Worm (Caenorhabditis elegans) whole organism, midembryonic: ENCODE results near the gene rtfo-1.

Experiments
- T22C8.4 ChIP-seq: fragments of 200-800 bp; sonication (Bioruptor generic); IDR thresholded peaks from 2 replicates; pipeline ENCODE4 v1.3.6; 2022; ENCODE audit warnings: missing genetic modification characterization, missing compliant biosample characterization
- cog-1 ChIP-seq: sonication (generic microtip); optimal IDR thresholded peaks from 2 replicates; lab custom pipeline; 2016; ENCODE audit warnings: missing genetic modification characterization, missing compliant biosample characterization
- flt-1 ChIP-seq: fragments of 200-800 bp; sonication (Bioruptor generic); IDR thresholded peaks from 2 replicates; pipeline ENCODE4 v1.3.6; 2022; ENCODE audit warnings: missing genetic modification characterization, missing compliant biosample characterization
- klf-2 ChIP-seq: fragments of 200-800 bp; sonication (Bioruptor generic); conservative IDR thresholded peaks from 2 replicates; pipeline ENCODE4 v1.3.6; 2022; ENCODE audit warnings: missing genetic modification reagents, missing genetic modification characterization, missing compliant biosample characterization
- med-1 ChIP-seq: sonication (generic microtip); optimal IDR thresholded peaks from 2 replicates; lab custom pipeline; 2017; ENCODE audit warnings: missing genetic modification characterization, mild to moderate bottlenecking, missing compliant biosample characterization, antibody characterized with exemption, missing genetic modification reagents; ENCODE audit not compliant: insufficient read depth
- ref-1 ChIP-seq: fragments of 200-800 bp; sonication (Bioruptor generic); conservative IDR thresholded peaks from 2 replicates; pipeline ENCODE4 v1.3.6; 2022; ENCODE audit warnings: missing genetic modification reagents, missing genetic modification characterization, missing compliant biosample characterization
- tab-1 ChIP-seq: fragments of 200-800 bp; sonication (Bioruptor generic); IDR thresholded peaks from 2 replicates; pipeline ENCODE4 v1.3.6; 2022; ENCODE audit warnings: missing genetic modification characterization, missing compliant biosample characterization
- ztf-23 ChIP-seq: fragments of 200-800 bp; sonication (Bioruptor generic); IDR thresholded peaks from 2 replicates; pipeline ENCODE4 v1.3.6; 2022; ENCODE audit warnings: missing genetic modification reagents, missing genetic modification characterization, missing compliant biosample characterization
- ztf-29 ChIP-seq: fragments of 200-800 bp; sonication (Bioruptor generic); IDR thresholded peaks from 2 replicates; pipeline ENCODE4 v1.3.6; 2022; ENCODE audit warnings: missing genetic modification reagents, missing genetic modification characterization, missing compliant biosample characterization

The rtfo-1 gene

DNA sequence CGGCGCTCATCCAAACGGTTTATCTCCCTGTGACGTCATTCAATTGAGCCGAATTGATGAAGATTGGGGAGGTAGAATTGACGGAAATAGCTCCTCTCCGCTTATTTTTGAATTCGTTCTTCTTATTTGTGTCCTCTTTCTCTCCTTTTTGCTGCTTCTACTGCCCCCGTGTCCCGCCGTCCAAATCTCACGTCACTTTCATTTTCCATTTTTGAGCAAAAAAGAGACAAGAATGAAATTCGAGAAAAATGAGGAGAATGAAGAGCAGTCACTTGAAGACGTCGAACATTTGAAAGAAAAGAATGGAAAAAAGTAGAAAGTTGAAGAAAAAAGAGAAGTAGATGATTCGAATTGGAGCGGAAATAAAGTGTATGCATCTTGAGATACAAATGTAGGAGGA is 18.9 kb downstream of the rtfo-1 start:
- TF ChIP-seq T22C8.4 (no peak), med-1 (GFP tag; lab: Kevin White, UChicago) (no peak), ztf-23 (GFP tag; lab: Robert Waterston, UW) (no peak), ref-1 (no peak), flt-1 (no peak), klf-2 (no peak), cog-1 (tag; lab: Kevin White, UChicago) (no peak), ztf-29 (no peak), tab-1 (GFP tag; lab: Robert Waterston, UW) (no peak)

DNA sequence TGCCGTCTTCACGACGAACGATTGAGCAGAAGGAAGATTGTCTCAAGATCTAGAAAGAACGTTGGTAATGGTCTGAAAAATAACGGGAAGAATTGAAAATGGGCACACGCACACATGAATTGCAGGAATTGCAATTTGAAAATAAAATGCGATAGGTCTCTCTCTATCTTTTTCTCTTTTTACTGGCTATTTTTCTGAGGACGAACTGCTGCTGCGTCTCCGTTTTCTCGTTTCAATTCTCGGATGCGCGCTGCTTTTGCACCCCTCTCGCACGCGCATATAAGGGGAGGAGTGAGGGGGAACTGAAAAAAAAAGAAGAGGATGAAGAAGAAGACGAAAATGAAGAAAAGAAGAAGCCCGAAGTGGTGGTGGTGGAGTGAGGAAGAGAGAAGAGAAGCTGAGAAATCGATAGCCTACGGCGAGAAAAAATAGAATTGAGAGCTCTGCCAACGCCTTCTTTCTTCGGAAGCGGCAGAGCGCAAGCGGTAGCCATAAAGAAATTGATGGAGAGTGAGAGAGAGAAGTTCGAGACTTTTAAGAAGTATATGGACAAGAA is 20.7 kb downstream of the rtfo-1 start, which contains the start of gene rgef-1:
rgef-1 (minus strand) TSS at position 51 of the 556 bp plus-strand sequence.
- TF ChIP-seq ref-1 (no peak), ztf-23 (GFP tag; lab: Robert Waterston, UW) (peak; percentile 34; the same call in 1 of the 2 replicates), flt-1 (no peak)

DNA sequence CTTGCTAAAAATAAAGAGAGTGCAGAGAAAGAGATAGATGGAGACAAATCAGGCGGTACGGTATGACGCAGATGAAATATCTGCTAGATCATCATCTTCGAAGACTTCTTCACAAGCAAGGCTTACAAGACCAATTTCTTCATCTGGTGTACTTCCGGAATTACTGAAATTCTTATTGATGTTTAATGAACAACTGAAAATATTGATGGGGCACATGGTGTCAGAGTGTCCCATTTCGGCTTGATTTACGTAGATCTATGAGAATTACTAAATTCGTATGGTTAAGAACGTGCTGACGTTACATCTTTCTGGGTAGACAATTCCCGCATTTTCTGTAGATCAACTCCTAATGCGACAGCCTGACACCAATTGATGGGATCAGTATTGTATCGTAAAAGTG is 25.8 kb downstream of the rtfo-1 start:
- TF ChIP-seq ztf-23 (GFP tag; lab: Robert Waterston, UW): no peak
- no peak for TF ChIP-seq klf-2
- TF ChIP-seq flt-1: no peak
- no peak for TF ChIP-seq med-1 (GFP tag; lab: Kevin White, UChicago)

DNA sequence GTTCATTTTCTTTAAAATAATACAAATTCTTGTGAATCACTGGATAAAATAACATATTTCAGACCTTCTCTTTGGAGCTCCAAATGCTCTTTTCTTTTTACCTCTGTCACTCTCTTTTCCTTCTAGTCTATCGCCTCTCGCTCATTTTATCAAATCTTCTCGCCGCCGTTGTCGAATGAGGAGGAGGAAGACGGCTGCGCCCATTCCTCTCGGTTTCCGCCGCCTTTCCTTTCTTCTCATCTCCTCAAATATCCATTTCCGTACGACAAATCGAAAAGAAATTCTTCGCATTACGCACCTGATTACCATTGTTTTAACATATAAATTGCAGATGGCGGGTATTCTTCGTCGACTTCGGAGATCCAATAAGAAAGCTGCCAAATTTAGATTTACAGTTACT is 32.1 kb downstream of the rtfo-1 start, which contains the start of gene ehbp-1:
ehbp-1 (plus strand) TSS at position 332 of the 400 bp plus-strand sequence.
- TF ChIP-seq tab-1 (GFP tag; lab: Robert Waterston, UW): no peak
- no peak for TF ChIP-seq klf-2
- no peak for TF ChIP-seq ztf-23 (GFP tag; lab: Robert Waterston, UW)

DNA sequence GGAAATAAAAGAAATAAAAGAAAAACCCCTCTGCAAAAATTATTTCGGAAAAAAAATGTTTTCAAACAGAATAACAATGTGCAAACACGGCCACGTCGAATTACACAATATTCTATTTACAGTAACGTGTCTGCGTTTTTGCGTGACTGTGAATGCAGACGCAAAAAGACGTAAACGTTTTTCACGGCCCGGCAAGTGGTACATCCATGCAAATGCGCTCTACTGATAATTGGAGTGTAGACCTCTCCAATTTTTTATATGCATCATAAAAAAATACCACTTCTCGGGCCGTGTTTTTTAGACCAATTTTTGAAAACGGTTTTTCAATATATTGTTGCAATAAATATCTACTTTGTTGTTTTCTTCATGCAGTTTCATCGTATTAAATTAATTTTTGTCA is 33.0 kb downstream of the rtfo-1 start, which contains the start of gene nstp-10:
nstp-10 (minus strand) TSS at position 378 of the 400 bp plus-strand sequence.
- TF ChIP-seq tab-1 (GFP tag; lab: Robert Waterston, UW) (no peak), ztf-29 (no peak), cog-1 (tag; lab: Kevin White, UChicago) (peak; percentile 23)

DNA sequence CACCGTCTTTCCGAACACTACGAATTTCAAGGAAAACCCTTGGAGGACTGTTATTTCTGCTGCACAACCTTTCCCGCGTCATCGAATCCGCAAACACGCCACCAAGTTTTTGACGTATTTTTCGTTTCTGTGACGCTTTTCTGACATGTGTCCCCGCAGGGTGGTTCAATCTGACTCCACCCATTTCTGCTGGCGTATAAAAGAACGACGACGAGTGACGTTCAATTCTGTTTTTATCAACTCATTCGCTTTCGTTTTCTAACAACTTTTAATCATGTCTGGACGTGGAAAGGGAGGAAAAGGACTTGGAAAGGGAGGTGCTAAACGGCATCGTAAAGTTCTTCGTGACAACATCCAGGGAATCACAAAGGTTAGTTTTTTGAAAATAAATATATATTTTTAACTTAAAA is 35.6 kb downstream of the rtfo-1 start, which contains the start of gene his-37:
his-37 (plus strand) TSS at position 246 of the 410 bp plus-strand sequence.
- peak; percentile 50; the same call in 1 of the 2 replicates for TF ChIP-seq tab-1 (GFP tag; lab: Robert Waterston, UW)
- TF ChIP-seq ztf-29: no peak; the same call in 1 of the 2 replicates
- TF ChIP-seq cog-1 (tag; lab: Kevin White, UChicago): peak; percentile 93
- no peak for TF ChIP-seq klf-2
- TF ChIP-seq med-1 (GFP tag; lab: Kevin White, UChicago): no peak
- TF ChIP-seq ztf-23 (GFP tag; lab: Robert Waterston, UW): peak; percentile 83
- TF ChIP-seq flt-1: peak; percentile 81
- no peak for TF ChIP-seq T22C8.4

DNA sequence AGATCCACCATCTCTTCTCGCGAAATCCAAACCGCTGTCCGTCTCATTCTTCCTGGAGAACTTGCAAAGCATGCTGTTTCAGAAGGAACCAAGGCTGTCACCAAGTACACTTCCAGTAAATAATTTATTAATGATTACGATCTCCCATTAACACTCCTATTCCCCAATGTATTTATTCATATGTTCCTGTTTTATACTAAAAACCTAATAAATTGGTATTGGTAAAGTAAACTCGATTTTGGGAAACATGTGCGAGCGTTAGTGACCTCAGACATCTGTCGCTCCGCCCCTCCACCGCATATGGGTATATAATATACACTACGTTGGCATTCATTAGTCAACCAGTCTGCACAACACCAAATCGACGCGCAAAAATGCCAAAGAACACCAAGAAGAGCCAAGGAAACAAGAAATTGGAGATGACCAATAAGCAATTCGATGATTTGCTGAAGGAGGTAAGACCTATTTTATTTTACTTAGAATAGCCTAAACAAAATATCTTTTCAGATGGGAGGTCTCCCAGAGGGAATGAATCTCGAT is 36.3 kb downstream of the rtfo-1 start, which contains the start of gene C50F4.6:
C50F4.6 (plus strand) TSS at position 51 of the 540 bp plus-strand sequence.
- no peak for TF ChIP-seq T22C8.4
- TF ChIP-seq med-1 (GFP tag; lab: Kevin White, UChicago): no peak
- no peak for TF ChIP-seq klf-2
- no peak for TF ChIP-seq tab-1 (GFP tag; lab: Robert Waterston, UW)
- no peak for TF ChIP-seq flt-1
- TF ChIP-seq ztf-23 (GFP tag; lab: Robert Waterston, UW): no peak
- TF ChIP-seq ref-1: no peak
- TF ChIP-seq cog-1 (tag; lab: Kevin White, UChicago): no peak
- no peak for TF ChIP-seq ztf-29

DNA sequence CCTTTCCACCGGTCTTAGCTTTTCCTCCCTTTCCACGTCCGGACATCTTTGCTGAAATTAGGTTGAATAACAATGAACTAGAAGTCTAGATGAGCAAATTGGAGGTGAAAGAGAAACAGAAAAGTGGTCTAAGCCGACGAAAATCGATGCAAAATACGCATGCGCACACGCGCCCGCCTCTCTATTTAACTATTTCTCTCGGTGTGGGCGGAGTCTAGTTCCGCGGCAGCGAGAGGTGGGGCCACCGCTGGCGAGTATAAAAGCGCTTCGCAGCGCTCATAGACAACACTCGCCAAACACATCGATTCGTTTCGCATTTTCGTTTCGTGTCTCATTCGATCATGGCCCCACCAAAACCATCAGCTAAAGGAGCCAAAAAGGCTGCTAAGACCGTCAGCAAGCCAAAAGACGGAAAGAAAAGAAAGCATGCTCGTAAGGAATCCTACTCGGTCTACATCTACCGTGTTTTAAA is 37.2 kb downstream of the rtfo-1 start, which contains the start of the genes his-35 and his-41:
his-35 (minus strand) TSS at position 51 of the 472 bp plus-strand sequence.
his-41 (plus strand) TSS at position 299 of the 472 bp plus-strand sequence.
- 0 out of 2 replicates have a peak, but pooled peaks have one; percentile 9 for TF ChIP-seq flt-1
- TF ChIP-seq med-1 (GFP tag; lab: Kevin White, UChicago): no peak
- TF ChIP-seq T22C8.4: peak; percentile 46
- TF ChIP-seq ztf-29: 0 out of 2 replicates have a peak, but pooled peaks have one; percentile 20

DNA sequence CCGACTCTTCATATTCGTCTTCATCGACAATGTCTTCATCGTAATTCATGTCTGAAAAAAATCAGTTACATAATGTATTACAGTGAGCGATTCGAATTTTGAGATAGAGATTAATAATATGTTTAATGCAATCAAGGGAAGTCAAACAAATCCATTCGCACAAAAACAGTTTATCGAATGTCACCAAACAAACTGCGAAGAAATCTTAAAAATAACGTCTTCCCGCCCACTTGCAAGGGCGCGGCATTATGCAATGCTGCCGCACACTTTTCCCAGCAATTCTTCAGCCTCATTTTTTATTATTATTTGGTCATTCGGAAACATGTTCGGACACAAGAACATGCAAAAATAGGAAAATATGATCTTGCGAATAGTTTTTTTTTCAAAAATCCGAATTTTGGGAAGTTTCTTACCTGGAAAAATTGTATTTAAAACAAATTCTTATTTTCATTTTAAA is 38.2 kb downstream of the rtfo-1 start, which contains the start of gene mdf-1:
mdf-1 (minus strand) TSS at position 51 of the 457 bp plus-strand sequence.
- TF ChIP-seq ztf-23 (GFP tag; lab: Robert Waterston, UW): peak; percentile 67; the same call in 1 of the 2 replicates
- TF ChIP-seq flt-1: 0 out of 2 replicates have a peak, but pooled peaks have one; percentile 52
- no peak for TF ChIP-seq T22C8.4
- peak; percentile 28 for TF ChIP-seq med-1 (GFP tag; lab: Kevin White, UChicago)
- no peak for TF ChIP-seq cog-1 (tag; lab: Kevin White, UChicago)
- TF ChIP-seq tab-1 (GFP tag; lab: Robert Waterston, UW): no peak
- 0 out of 2 replicates have a peak, but pooled peaks have one; percentile 35 for TF ChIP-seq klf-2
- TF ChIP-seq ztf-29: no peak
- TF ChIP-seq ref-1: 0 out of 2 replicates have a peak, but pooled peaks have one; percentile 33

DNA sequence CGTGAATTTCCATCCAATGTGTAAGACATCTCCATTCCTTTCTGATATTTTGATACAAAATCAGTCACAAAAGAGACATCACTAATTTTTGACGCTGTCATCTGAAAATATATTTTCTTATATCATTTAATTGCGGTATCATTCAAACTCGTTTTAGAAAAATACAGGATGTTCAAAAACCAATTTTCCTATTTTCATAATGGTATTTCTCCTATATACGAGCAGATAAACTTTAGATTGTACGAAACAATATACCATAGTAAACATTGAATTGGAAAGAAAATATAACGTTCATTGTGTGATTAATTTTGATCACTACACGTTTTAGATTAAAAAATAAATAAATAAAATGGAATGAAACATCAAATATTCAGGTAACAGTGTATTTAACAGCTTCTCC is 40.9 kb downstream of the rtfo-1 start, which contains the start of gene C50F4.16:
C50F4.16 (minus strand) TSS at position 101 of the 400 bp plus-strand sequence.
- no peak for TF ChIP-seq flt-1
- no peak for TF ChIP-seq ref-1
- TF ChIP-seq klf-2: no peak
- no peak for TF ChIP-seq med-1 (GFP tag; lab: Kevin White, UChicago)
- TF ChIP-seq ztf-29: no peak
- TF ChIP-seq cog-1 (tag; lab: Kevin White, UChicago): no peak
- no peak for TF ChIP-seq ztf-23 (GFP tag; lab: Robert Waterston, UW)
- no peak for TF ChIP-seq T22C8.4
- TF ChIP-seq tab-1 (GFP tag; lab: Robert Waterston, UW): no peak
